Fruit fly (Drosophila melanogaster): Measurements from ENCODE around the gene CG42710.

DNA sequence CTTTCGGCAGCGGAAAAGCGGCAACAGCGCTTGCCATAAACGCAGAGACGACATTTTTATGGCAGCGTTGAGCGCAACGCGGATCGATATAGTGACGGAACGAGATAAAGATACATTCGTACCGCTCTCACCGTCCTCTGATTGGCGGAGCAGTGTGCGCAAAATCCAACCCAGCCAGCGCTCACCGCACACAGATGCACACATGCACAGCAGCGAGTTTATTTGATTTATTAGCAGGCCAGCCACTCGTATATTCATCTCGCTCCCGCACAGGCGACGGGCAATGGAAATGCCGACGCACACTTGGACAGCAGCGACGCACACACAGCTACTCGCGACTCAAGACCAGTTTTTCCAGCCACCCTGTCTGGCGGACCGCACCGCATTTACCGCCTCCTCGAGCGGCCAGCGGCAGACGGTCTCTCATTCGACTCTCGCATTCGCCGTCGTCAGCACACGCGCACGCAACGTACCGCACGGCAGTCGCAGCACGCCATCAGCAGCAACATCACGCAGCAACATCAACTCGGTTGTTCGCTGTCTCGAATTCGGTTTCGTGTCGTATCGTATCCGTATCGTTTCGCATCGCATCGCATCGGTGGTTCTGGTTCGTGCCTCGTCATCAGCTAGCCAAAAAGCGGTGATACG, 43.0 kb upstream of the CG42710 start, which contains the start of gene SoxN:
- TF ChIP-seq D1 (tag; optimal IDR thresholded peaks at IDR 0.05) (no peak), Snoo (tag; optimal IDR thresholded peaks at IDR 0.05) (no peak), CG8159 (tag; optimal IDR thresholded peaks at IDR 0.05) (no peak)
